Worm (Caenorhabditis elegans) whole organism, young adult: Measurements from ENCODE around the gene gcsh-1.

ENCODE experiments used
- atf-7 ChIP-seq: sonication (generic microtip); optimal IDR thresholded peaks from 2 replicates; lab custom pipeline; 2017; ENCODE audit warnings: mild to moderate bottlenecking, missing genetic modification characterization, missing compliant biosample characterization
- lsl-1 ChIP-seq: fragments of 200-800 bp; sonication (Bioruptor generic); optimal IDR thresholded peaks from 2 replicates; lab custom pipeline; 2018; ENCODE audit warnings: mild to moderate bottlenecking, missing genetic modification characterization, moderate library complexity, missing compliant biosample characterization
- unc-62 ChIP-seq: fragments of 150-350 bp; optimal IDR thresholded peaks from 2 replicates; lab custom pipeline; 2014; ENCODE audit warnings: missing biosample characterization, missing genetic modification reagents, missing genetic modification characterization

DNA sequence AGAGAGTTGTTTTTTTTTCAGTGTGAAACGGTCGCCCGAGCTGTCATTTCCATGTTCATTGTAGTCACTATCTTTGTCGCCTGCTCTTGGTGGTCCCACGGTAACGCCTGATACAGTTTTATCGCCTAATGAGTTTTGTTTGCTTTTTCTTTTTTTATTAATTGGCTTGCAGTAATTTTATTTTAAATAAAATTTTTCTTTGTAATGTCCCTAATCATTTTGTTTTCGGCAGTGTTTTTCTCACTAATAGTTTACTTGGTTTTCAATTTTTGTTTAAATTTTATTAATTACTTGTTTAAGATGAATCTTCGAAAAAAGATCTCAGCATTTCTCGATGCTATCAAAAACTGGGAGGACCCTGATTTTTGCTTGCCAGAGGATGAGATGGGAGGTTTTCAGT, 49.3 kb downstream of the gcsh-1 start, which contains the start of gene M163.22:
- TF ChIP-seq atf-7 (tag; lab: Kevin White, UChicago): no peak
- TF ChIP-seq unc-62 (GFP tag; lab: Kevin White, UChicago): no peak
- no peak for TF ChIP-seq lsl-1 (GFP tag; lab: Kevin White, UChicago)
